Fruit fly (Drosophila melanogaster) whole organism, embryonic: ENCODE data around the gene CG43896.

Source experiments
- B-H1 ChIP-seq: fragments of 200-800 bp; sonication (Bioruptor generic); IDR thresholded peaks from 3 replicates; pipeline ENCODE4 v1.3.6; 2022; ENCODE audit warnings: missing biosample characterization, missing genetic modification characterization
- CG10366 ChIP-seq: fragments of 200-800 bp; sonication (Bioruptor generic); IDR thresholded peaks from 2 replicates; pipeline ENCODE4 v1.3.6; 2022; ENCODE audit warnings: missing biosample characterization, missing genetic modification characterization
- CG12104 ChIP-seq: fragments of 200-800 bp; sonication (Bioruptor generic); optimal IDR thresholded peaks from 3 replicates; lab custom pipeline; 2016; ENCODE audit warnings: missing biosample characterization, missing genetic modification characterization
- CG12942 ChIP-seq: fragments of 200-800 bp; sonication (Bioruptor generic); optimal IDR thresholded peaks from 3 replicates; lab custom pipeline; 2016; ENCODE audit warnings: missing biosample characterization, missing genetic modification characterization
- CG15601 ChIP-seq: fragments of 200-800 bp; sonication (Bioruptor generic); optimal IDR thresholded peaks from 3 replicates; lab custom pipeline; 2019; ENCODE audit warnings: missing biosample characterization, mild to moderate bottlenecking, missing genetic modification characterization, moderate library complexity
- CG16813 ChIP-seq: fragments of 200-800 bp; sonication (Bioruptor generic); IDR thresholded peaks from 3 replicates; pipeline ENCODE4 v1.3.6; 2022; ENCODE audit warnings: missing biosample characterization, missing genetic modification characterization; ENCODE audit not compliant: partially characterized antibody
- CG17359 ChIP-seq: fragments of 200-800 bp; sonication (Bioruptor generic); optimal IDR thresholded peaks from 3 replicates; lab custom pipeline; 2018; ENCODE audit warnings: missing biosample characterization, mild to moderate bottlenecking, missing genetic modification characterization, moderate library complexity
- CG17568 ChIP-seq: fragments of 200-800 bp; sonication (Bioruptor generic); optimal IDR thresholded peaks from 2 replicates; lab custom pipeline; 2018; ENCODE audit warnings: missing biosample characterization, mild to moderate bottlenecking, missing genetic modification characterization, moderate library complexity
- CG18619 ChIP-seq: fragments of 200-800 bp; sonication (Bioruptor generic); optimal IDR thresholded peaks from 3 replicates; lab custom pipeline; 2017; ENCODE audit warnings: missing biosample characterization, mild to moderate bottlenecking, missing genetic modification characterization
- CG2129 ChIP-seq: fragments of 200-800 bp; sonication (Bioruptor generic); IDR thresholded peaks from 2 replicates; pipeline ENCODE4 v1.3.6; 2022; ENCODE audit warnings: missing biosample characterization, missing genetic modification characterization; ENCODE audit not compliant: partially characterized antibody
- CG2712 ChIP-seq: fragments of 200-800 bp; optimal IDR thresholded peaks from 3 replicates; lab custom pipeline; 2019; ENCODE audit warnings: missing biosample characterization, mild to moderate bottlenecking, missing genetic modification characterization, moderate library complexity
- CG30020 ChIP-seq: fragments of 200-800 bp; optimal IDR thresholded peaks from 2 replicates; lab custom pipeline; 2019; ENCODE audit warnings: missing biosample characterization, mild to moderate bottlenecking, missing genetic modification characterization, moderate library complexity
- CG31388 ChIP-seq: fragments of 200-800 bp; sonication (Bioruptor generic); optimal IDR thresholded peaks from 2 replicates; lab custom pipeline; 2016; ENCODE audit warnings: missing biosample characterization, missing genetic modification characterization
- CG32532 ChIP-seq: fragments of 200-800 bp; sonication (Bioruptor generic); IDR thresholded peaks from 2 replicates; pipeline ENCODE4 v1.3.6; 2022; ENCODE audit warnings: missing biosample characterization, missing genetic modification characterization
- CG34224 ChIP-seq: fragments of 200-800 bp; sonication (Bioruptor generic); IDR thresholded peaks from 3 replicates; pipeline ENCODE4 v1.3.6; 2022; ENCODE audit warnings: missing biosample characterization, missing genetic modification characterization; ENCODE audit not compliant: partially characterized antibody
- CG3995 ChIP-seq: fragments of 200-800 bp; sonication (Bioruptor generic); optimal IDR thresholded peaks from 3 replicates; lab custom pipeline; 2016; ENCODE audit warnings: missing biosample characterization, missing genetic modification characterization
- CG42726 ChIP-seq: fragments of 200-800 bp; sonication (Bioruptor generic); IDR thresholded peaks from 2 replicates; pipeline ENCODE4 v1.3.6; 2022; ENCODE audit warnings: missing biosample characterization, missing genetic modification characterization; ENCODE audit not compliant: partially characterized antibody
- CG43689 ChIP-seq: fragments of 200-800 bp; sonication (Bioruptor generic); IDR thresholded peaks from 2 replicates; pipeline ENCODE4 v1.3.6; 2022; ENCODE audit warnings: missing biosample characterization, missing genetic modification characterization
- CG6654 ChIP-seq: fragments of 200-800 bp; sonication (Bioruptor generic); optimal IDR thresholded peaks from 2 replicates; lab custom pipeline; 2017; ENCODE audit warnings: missing biosample characterization, mild to moderate bottlenecking, missing genetic modification characterization
- CG7372 ChIP-seq: fragments of 200-800 bp; sonication (Bioruptor generic); IDR thresholded peaks from 2 replicates; pipeline ENCODE4 v1.3.6; 2022; ENCODE audit warnings: missing biosample characterization, missing genetic modification characterization
- CG8359 ChIP-seq: fragments of 200-800 bp; sonication (Bioruptor generic); optimal IDR thresholded peaks from 2 replicates; lab custom pipeline; 2017; ENCODE audit warnings: missing biosample characterization, mild to moderate bottlenecking, missing genetic modification characterization, borderline replicate concordance
- CG9215 ChIP-seq: fragments of 200-800 bp; sonication (Bioruptor generic); IDR thresholded peaks from 2 replicates; pipeline ENCODE4 v1.3.6; 2022; ENCODE audit warnings: missing biosample characterization, missing genetic modification characterization
- CoRest ChIP-seq: fragments of 200-800 bp; sonication (Bioruptor generic); optimal IDR thresholded peaks from 3 replicates; lab custom pipeline; 2018; ENCODE audit warnings: missing biosample characterization, mild to moderate bottlenecking, missing genetic modification characterization, moderate library complexity
- Doc3 ChIP-seq: fragments of 200-800 bp; sonication (Bioruptor generic); IDR thresholded peaks from 3 replicates; pipeline ENCODE4 v1.3.6; 2022; ENCODE audit warnings: missing biosample characterization, missing genetic modification characterization; ENCODE audit not compliant: partially characterized antibody
- H15 ChIP-seq: fragments of 200-800 bp; sonication (Bioruptor generic); IDR thresholded peaks from 3 replicates; pipeline ENCODE4 v1.3.6; 2022; ENCODE audit warnings: missing biosample characterization, missing genetic modification characterization
- HmgZ ChIP-seq: fragments of 200-800 bp; sonication (Bioruptor generic); optimal IDR thresholded peaks from 2 replicates; lab custom pipeline; 2018; ENCODE audit warnings: missing biosample characterization, mild to moderate bottlenecking, missing genetic modification characterization
- MESR4 ChIP-seq: fragments of 200-800 bp; sonication (Bioruptor generic); optimal IDR thresholded peaks from 2 replicates; lab custom pipeline; 2018; ENCODE audit warnings: missing biosample characterization, mild to moderate bottlenecking, missing genetic modification characterization, moderate library complexity
- Myb ChIP-seq: fragments of 200-800 bp; sonication (Bioruptor generic); optimal IDR thresholded peaks from 2 replicates; lab custom pipeline; 2016; ENCODE audit warnings: missing biosample characterization, missing genetic modification characterization
- Six4 ChIP-seq: fragments of 200-800 bp; sonication (Bioruptor generic); optimal IDR thresholded peaks from 2 replicates; lab custom pipeline; 2016; ENCODE audit warnings: missing biosample characterization, missing genetic modification characterization
- Sox102F ChIP-seq: fragments of 200-800 bp; sonication (Bioruptor generic); optimal IDR thresholded peaks from 2 replicates; lab custom pipeline; 2018; ENCODE audit warnings: missing biosample characterization, mild to moderate bottlenecking, missing genetic modification characterization, moderate library complexity
- ase ChIP-seq: fragments of 200-800 bp; sonication (Bioruptor generic); IDR thresholded peaks from 3 replicates; pipeline ENCODE4 v1.3.6; 2022; ENCODE audit warnings: missing biosample characterization, missing genetic modification characterization
- ash1 ChIP-seq: fragments of 200-800 bp; sonication (Bioruptor generic); optimal IDR thresholded peaks from 2 replicates; lab custom pipeline; 2018; ENCODE audit warnings: missing biosample characterization, mild to moderate bottlenecking, missing genetic modification characterization
- az2 ChIP-seq: fragments of 200-800 bp; sonication (Bioruptor generic); optimal IDR thresholded peaks from 3 replicates; lab custom pipeline; 2016; ENCODE audit warnings: missing biosample characterization, missing genetic modification characterization
- crp ChIP-seq, 2 experiments: fragments of 200-800 bp; sonication (Bioruptor generic); optimal IDR thresholded peaks; 2 replicates in 1 of 2; 3 replicates in 1 of 2; lab custom pipeline; 2017; ENCODE audit warnings: missing biosample characterization in 2 of 2, missing genetic modification characterization in 2 of 2, mild to moderate bottlenecking in 1 of 2, moderate library complexity in 1 of 2
- dmrt11E ChIP-seq: fragments of 200-800 bp; sonication (Bioruptor generic); optimal IDR thresholded peaks from 3 replicates; lab custom pipeline; 2018; ENCODE audit warnings: missing biosample characterization, mild to moderate bottlenecking, missing genetic modification characterization, moderate library complexity
- dmrt99B ChIP-seq: fragments of 200-800 bp; sonication (Bioruptor generic); optimal IDR thresholded peaks from 2 replicates; lab custom pipeline; 2018; ENCODE audit warnings: missing biosample characterization, mild to moderate bottlenecking, missing genetic modification characterization, moderate library complexity
- dpn ChIP-seq, 2 experiments: fragments of 200-800 bp; sonication (Bioruptor generic); optimal IDR thresholded peaks; 3 replicates each; lab custom pipeline; 2016; ENCODE audit warnings: missing biosample characterization in 2 of 2, missing genetic modification characterization in 2 of 2
- grn ChIP-seq: fragments of 200-800 bp; sonication (Bioruptor generic); optimal IDR thresholded peaks from 3 replicates; lab custom pipeline; 2017; ENCODE audit warnings: missing biosample characterization, missing genetic modification characterization
- gsb-n ChIP-seq: fragments of 200-800 bp; sonication (Bioruptor generic); optimal IDR thresholded peaks from 3 replicates; lab custom pipeline; 2018; ENCODE audit warnings: missing biosample characterization, mild to moderate bottlenecking, missing genetic modification characterization
- ham ChIP-seq: fragments of 200-800 bp; sonication (Bioruptor generic); IDR thresholded peaks from 2 replicates; pipeline ENCODE4 v1.3.6; 2022; ENCODE audit warnings: missing biosample characterization, missing genetic modification characterization
- hbn ChIP-seq: fragments of 200-800 bp; sonication (Bioruptor generic); IDR thresholded peaks from 2 replicates; pipeline ENCODE4 v1.3.6; 2022; ENCODE audit warnings: missing biosample characterization, missing genetic modification characterization; ENCODE audit not compliant: partially characterized antibody
- knrl ChIP-seq: fragments of 200-800 bp; sonication (Bioruptor generic); IDR thresholded peaks from 3 replicates; pipeline ENCODE4 v1.3.6; 2022; ENCODE audit warnings: missing biosample characterization, missing genetic modification characterization; ENCODE audit not compliant: partially characterized antibody
- lov ChIP-seq, 2 experiments: fragments of 200-800 bp in 1 of 2; fragments of >200 bp in 1 of 2; sonication (Bioruptor generic) in 1 of 2; IDR thresholded peaks in 1 of 2; optimal IDR thresholded peaks in 1 of 2; 2 replicates in 1 of 2; 3 replicates in 1 of 2; pipeline versions ENCODE4 v1.3.6 to Lab custom; 2017 to 2022; ENCODE audit warnings: missing biosample characterization in 1 of 2, missing genetic modification characterization in 1 of 2
- onecut ChIP-seq: fragments of 200-800 bp; sonication (Bioruptor generic); IDR thresholded peaks from 2 replicates; pipeline ENCODE4 v1.3.6; 2022; ENCODE audit warnings: missing biosample characterization, missing genetic modification characterization
- prd ChIP-seq, 3 experiments: fragments of >200 bp in 2 of 3; fragments of 200-800 bp in 1 of 3; sonication (Bioruptor generic) in 1 of 3; optimal IDR thresholded peaks in 2 of 3; IDR thresholded peaks in 1 of 3; 2 replicates in 2 of 3; 3 replicates in 1 of 3; pipeline versions ENCODE4 v1.3.6 to Lab custom; 2017 to 2022; ENCODE audit warnings: missing biosample characterization in 1 of 3, missing genetic modification characterization in 1 of 3
- pzg ChIP-seq: fragments of 200-800 bp; sonication (Bioruptor generic); optimal IDR thresholded peaks from 3 replicates; lab custom pipeline; 2018; ENCODE audit warnings: missing biosample characterization, mild to moderate bottlenecking, missing genetic modification characterization, moderate library complexity
- stwl ChIP-seq: fragments of 200-800 bp; sonication (Bioruptor generic); optimal IDR thresholded peaks from 3 replicates; lab custom pipeline; 2018; ENCODE audit warnings: missing biosample characterization, mild to moderate bottlenecking, missing genetic modification characterization, moderate library complexity
- zfh1 ChIP-seq: fragments of 200-800 bp; sonication (Bioruptor generic); IDR thresholded peaks from 3 replicates; pipeline ENCODE4 v1.3.6; 2022; ENCODE audit warnings: missing biosample characterization, missing genetic modification characterization

The CG43896 gene

dm6 chr3L:11992960-11993359 is 17.0 kb downstream of the CG43896 start, which contains the start of gene viaf (continued):
- TF ChIP-seq B-H1 (GFP tag; lab: Robert Waterston, UW) (peak; percentile 16; the same call in 1 of the 3 replicates), Six4 (GFP tag; lab: Kevin White, UChicago) (peak; percentile 45), az2 (GFP tag; lab: Kevin White, UChicago) (peak; percentile 53), dmrt11E (tag; lab: Kevin White, UChicago) (peak; percentile 55), CG18619 (GFP tag; lab: Kevin White, UChicago) (no peak), CG6654 (GFP tag; lab: Kevin White, UChicago) (no peak), MESR4 (GFP tag; lab: Kevin White, UChicago) (peak; percentile 76), ase (GFP tag; lab: Robert Waterston, UW) (no peak; the same call in 2 of the 3 replicates), CG16813 (GFP tag; lab: Robert Waterston, UW) (peak; percentile 90), CG43689 (no peak), CG10366 (GFP tag; lab: Robert Waterston, UW) (peak; percentile 55), ash1 (GFP tag; lab: Kevin White, UChicago) (no peak), CG30020 (tag; lab: Kevin White, UChicago) (peak; percentile 65), CG7372 (peak; percentile 25; the same call in 1 of the 2 replicates), Myb (GFP tag; lab: Kevin White, UChicago) (peak; percentile 17), CG17568 (GFP tag; lab: Kevin White, UChicago) (no peak), hbn (GFP tag; lab: Robert Waterston, UW) (peak; percentile 85), CG42726 (GFP tag; lab: Robert Waterston, UW) (peak; percentile 91), CG3995 (GFP tag; lab: Kevin White, UChicago) (peak; percentile 95), Doc3 (GFP tag; lab: Robert Waterston, UW) (peak; percentile 91), Sox102F (GFP tag; lab: Kevin White, UChicago) (peak; percentile 51), zfh1 (GFP tag; lab: Robert Waterston, UW) (peak; percentile 61; the same call in 1 of the 3 replicates), H15 (GFP tag; lab: Robert Waterston, UW) (peak; percentile 39; the same call in 1 of the 3 replicates), CG32532 (GFP tag; lab: Robert Waterston, UW) (peak; percentile 74), grn (GFP tag; lab: Kevin White, UChicago) (no peak), pzg (GFP tag; lab: Kevin White, UChicago) (peak; percentile 62), CoRest (tag; lab: Kevin White, UChicago) (peak; percentile 60), lov (optimal IDR thresholded peaks at IDR 0.05; lab: Kevin White, UChicago) (no peak), lov (GFP tag; IDR thresholded peaks at IDR 0.05; lab: Robert Waterston, UW) (no peak), CG15601 (no peak), CG2712 (tag; lab: Kevin White, UChicago) (peak; percentile 79), CG8359 (GFP tag; lab: Kevin White, UChicago) (no peak), dpn (GFP tag; optimal IDR thresholded peaks at IDR 0.05; lab: Kevin White, UChicago) (peak in 1 of 2 experiments; percentile 61), CG12104 (GFP tag; lab: Kevin White, UChicago) (no peak), CG12942 (peak; percentile 42), stwl (tag; lab: Kevin White, UChicago) (peak; percentile 78), gsb-n (tag; lab: Kevin White, UChicago) (no peak), CG34224 (GFP tag; lab: Robert Waterston, UW) (peak; percentile 87), CG9215 (no peak), prd (optimal IDR thresholded peaks at IDR 0.05; lab: Kevin White, UChicago) (no peak), prd (GFP tag; IDR thresholded peaks at IDR 0.05; lab: Robert Waterston, UW) (peak; percentile 53), dmrt99B (no peak), CG2129 (peak; percentile 78), HmgZ (tag; lab: Kevin White, UChicago) (peak; percentile 70), ham (GFP tag; lab: Robert Waterston, UW) (no peak), onecut (GFP tag; lab: Robert Waterston, UW) (no peak), knrl (peak; percentile 96), CG31388 (GFP tag; lab: Kevin White, UChicago) (no peak), crp (GFP tag; optimal IDR thresholded peaks at IDR 0.05; lab: Kevin White, UChicago) (no peak), CG17359 (no peak)
